Worm (Caenorhabditis elegans) whole organism, L4 larva: ENCODE results near the gene srh-138.

Experiments used
- F49E8.2 ChIP-seq: sonication (generic microtip); optimal IDR thresholded peaks from 2 replicates; lab custom pipeline; 2016; ENCODE audit warnings: missing compliant biosample characterization, mild to moderate bottlenecking, missing genetic modification characterization, borderline replicate concordance
- Y48G9A.11 ChIP-seq: fragments of 200-800 bp; sonication (Bioruptor generic); IDR thresholded peaks from 2 replicates; pipeline ENCODE4 v1.3.6; 2022; ENCODE audit warnings: missing genetic modification reagents, missing genetic modification characterization, missing compliant biosample characterization
- aly-2 ChIP-seq: sonication (generic microtip); optimal IDR thresholded peaks from 2 replicates; lab custom pipeline; 2018; ENCODE audit warnings: missing biosample characterization, missing genetic modification characterization
- ceh-20 ChIP-seq: fragments of 200-800 bp; sonication (Bioruptor generic); IDR thresholded peaks from 2 replicates; pipeline ENCODE4 v1.3.6; 2022; ENCODE audit warnings: missing genetic modification reagents, missing genetic modification characterization, missing compliant biosample characterization
- ceh-44 ChIP-seq: fragments of 200-800 bp; sonication (Bioruptor generic); IDR thresholded peaks from 2 replicates; pipeline ENCODE4 v1.3.6; 2022; ENCODE audit warnings: missing genetic modification reagents, missing genetic modification characterization, missing compliant biosample characterization
- ces-1 ChIP-seq: fragments of 150-350 bp; sonication (generic microtip); optimal IDR thresholded peaks from 4 replicates; lab custom pipeline; 2014; ENCODE audit warnings: missing biosample characterization, missing genetic modification reagents, missing genetic modification characterization
- cey-2 ChIP-seq: sonication (generic microtip); optimal IDR thresholded peaks from 3 replicates; lab custom pipeline; 2017; ENCODE audit warnings: missing genetic modification characterization, mild to moderate bottlenecking, missing compliant biosample characterization, antibody characterized with exemption, borderline replicate concordance; ENCODE audit not compliant: insufficient read depth
- dmd-6 ChIP-seq: fragments of 200-800 bp; sonication (Bioruptor generic); IDR thresholded peaks from 2 replicates; pipeline ENCODE4 v1.3.6; 2022; ENCODE audit warnings: missing genetic modification reagents, missing genetic modification characterization, missing compliant biosample characterization
- duxl-1 ChIP-seq: sonication (generic microtip); optimal IDR thresholded peaks from 2 replicates; lab custom pipeline; 2016; ENCODE audit warnings: mild to moderate bottlenecking, missing genetic modification characterization, moderate library complexity, missing compliant biosample characterization; ENCODE audit not compliant: poor library complexity
- fos-1 ChIP-seq: fragments of 150-350 bp; optimal IDR thresholded peaks from 2 replicates; lab custom pipeline; 2014; ENCODE audit warnings: missing biosample characterization, missing genetic modification characterization
- lin-15B ChIP-seq: fragments of 150-350 bp; sonication (generic microtip); optimal IDR thresholded peaks from 3 replicates; lab custom pipeline; 2014; ENCODE audit warnings: missing biosample characterization, missing genetic modification characterization
- lin-29 ChIP-seq: fragments of 200-800 bp; sonication (Bioruptor generic); IDR thresholded peaks from 2 replicates; pipeline ENCODE4 v1.3.6; 2022; ENCODE audit warnings: missing genetic modification reagents, missing genetic modification characterization, missing compliant biosample characterization
- lir-3 ChIP-seq: sonication (generic microtip); optimal IDR thresholded peaks from 2 replicates; lab custom pipeline; 2016; ENCODE audit warnings: mild to moderate bottlenecking, missing genetic modification characterization, missing compliant biosample characterization
- mxl-3 ChIP-seq: fragments of 200-800 bp; sonication (Bioruptor generic); optimal IDR thresholded peaks from 2 replicates; lab custom pipeline; 2018; ENCODE audit warnings: mild to moderate bottlenecking, missing genetic modification characterization, missing compliant biosample characterization
- nhr-11 ChIP-seq: fragments of 150-350 bp; optimal IDR thresholded peaks from 2 replicates; lab custom pipeline; 2014; ENCODE audit warnings: missing biosample characterization, missing genetic modification characterization
- nhr-111 ChIP-seq: fragments of 200-800 bp; sonication (Bioruptor generic); optimal IDR thresholded peaks from 2 replicates; lab custom pipeline; 2018; ENCODE audit warnings: mild to moderate bottlenecking, missing genetic modification characterization, missing compliant biosample characterization
- nhr-28 ChIP-seq: fragments of 150-350 bp; optimal IDR thresholded peaks from 2 replicates; lab custom pipeline; 2014; ENCODE audit warnings: missing biosample characterization, missing genetic modification characterization
- nhr-41 ChIP-seq: fragments of 200-800 bp; sonication (Bioruptor generic); IDR thresholded peaks from 2 replicates; pipeline ENCODE4 v1.3.6; 2022; ENCODE audit warnings: missing genetic modification reagents, missing genetic modification characterization, missing compliant biosample characterization
- nhr-42 ChIP-seq: fragments of 200-800 bp; sonication (Bioruptor generic); IDR thresholded peaks from 2 replicates; pipeline ENCODE4 v1.3.6; 2022; ENCODE audit warnings: missing genetic modification characterization, missing compliant biosample characterization
- pha-4 ChIP-seq, 2 experiments: fragments of 150-350 bp in 1 of 2; fragments of 200-800 bp in 1 of 2; sonication (Bioruptor generic) in 1 of 2; IDR thresholded peaks in 1 of 2; optimal IDR thresholded peaks in 1 of 2; 2 replicates each; pipeline versions ENCODE4 v1.3.6 to Lab custom; 2014 to 2022; ENCODE audit warnings: missing genetic modification characterization in 2 of 2, missing genetic modification reagents in 2 of 2, missing biosample characterization in 1 of 2, missing compliant biosample characterization in 1 of 2
- set-16 ChIP-seq: fragments of 200-800 bp; sonication (Bioruptor generic); IDR thresholded peaks from 2 replicates; pipeline ENCODE4 v1.3.6; 2022; ENCODE audit warnings: missing genetic modification reagents, missing genetic modification characterization, missing compliant biosample characterization
- spr-1 ChIP-seq: sonication (generic microtip); optimal IDR thresholded peaks from 2 replicates; lab custom pipeline; 2016; ENCODE audit warnings: mild to moderate bottlenecking, missing genetic modification characterization, missing compliant biosample characterization
- spr-3 ChIP-seq: fragments of 200-800 bp; sonication (Bioruptor generic); optimal IDR thresholded peaks from 2 replicates; lab custom pipeline; 2018; ENCODE audit warnings: mild to moderate bottlenecking, missing genetic modification characterization, missing compliant biosample characterization
- unc-130 ChIP-seq: sonication (generic microtip); optimal IDR thresholded peaks from 2 replicates; lab custom pipeline; 2016; ENCODE audit warnings: missing genetic modification reagents, missing genetic modification characterization, missing compliant biosample characterization
- unc-62 ChIP-seq, 3 experiments: fragments of 150-350 bp in 1 of 3; sonication (generic microtip); optimal IDR thresholded peaks in 2 of 3; peaks in 1 of 3; 1 replicate in 1 of 3; 2 replicates in 2 of 3; lab custom pipeline; 2014 to 2017; ENCODE audit warnings: missing biosample characterization in 3 of 3, missing genetic modification characterization in 3 of 3, missing genetic modification reagents in 3 of 3, missing genotype in 1 of 3
- zag-1 ChIP-seq: fragments of 150-350 bp; optimal IDR thresholded peaks from 2 replicates; lab custom pipeline; 2014; ENCODE audit warnings: missing biosample characterization, missing genetic modification characterization
- ztf-11 ChIP-seq: fragments of 150-350 bp; optimal IDR thresholded peaks from 2 replicates; lab custom pipeline; 2014; ENCODE audit warnings: missing biosample characterization, missing genetic modification characterization

srh-138 gene

DNA sequence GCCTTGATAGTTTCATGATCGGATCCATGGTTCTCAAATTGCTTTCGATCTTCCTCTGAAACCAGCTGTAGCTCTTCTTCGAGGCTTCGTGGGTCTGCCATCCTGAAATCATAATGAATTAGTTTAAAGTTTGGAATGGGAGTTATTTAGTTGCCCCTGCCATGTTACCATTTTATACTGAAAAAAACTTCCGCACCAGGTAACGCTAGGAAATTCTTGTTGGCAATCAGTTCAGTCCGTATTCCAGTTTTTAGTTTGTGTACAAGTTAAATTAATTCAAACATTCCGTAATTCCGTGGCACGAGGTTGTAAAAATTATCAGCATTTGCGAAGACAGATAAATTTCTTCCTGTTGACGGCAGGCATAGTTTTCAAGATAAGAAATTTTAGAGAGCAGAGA lies 16.7 kb upstream of the srh-138 start, which contains the start of gene Y32B12A.5:
TSS of gene Y32B12A.5 (minus strand) at position 101 of the 400 bp plus-strand sequence.
- no peak for TF ChIP-seq nhr-41 (GFP tag; lab: Robert Waterston, UW)
- peak; percentile 18; the same call in 1 of the 2 replicates for TF ChIP-seq dmd-6 (GFP tag; lab: Robert Waterston, UW)

DNA sequence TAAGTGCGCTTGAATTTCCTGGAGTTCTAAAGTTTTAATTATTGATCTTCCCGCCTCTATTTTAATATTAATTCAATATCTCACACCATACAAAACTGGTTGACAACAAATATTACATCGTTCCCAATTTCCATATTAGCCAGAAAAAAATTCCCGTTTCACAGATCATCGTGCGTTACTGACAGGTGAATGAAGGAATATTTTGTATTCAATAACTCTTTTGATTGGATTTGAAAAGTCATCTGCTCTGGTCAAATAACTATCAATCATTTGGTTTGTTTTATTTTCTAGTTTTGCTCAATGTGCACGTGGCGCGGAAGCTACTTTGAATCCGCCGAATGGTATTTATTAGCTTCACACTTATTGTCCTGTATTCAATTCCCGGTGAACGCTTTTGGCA lies 12.9 kb upstream of the srh-138 start, which contains the start of gene srh-139:
TSS of gene srh-139 (plus strand) at position 301 of the 400 bp plus-strand sequence.
- no peak for TF ChIP-seq ceh-20 (GFP tag; lab: Robert Waterston, UW)
- TF ChIP-seq ztf-11 = no peak
- TF ChIP-seq Y48G9A.11 (GFP tag; lab: Robert Waterston, UW) = no peak
- no peak for TF ChIP-seq unc-130 (GFP tag; lab: Kevin White, UChicago)
- TF ChIP-seq unc-62 (GFP tag; optimal IDR thresholded peaks at IDR 0.05 in 1 of 2; lab: Kevin White, UChicago) = peak in 1 of 2 experiments; percentile 11
- no peak for TF ChIP-seq unc-62 (tag; optimal IDR thresholded peaks at IDR 0.05; lab: Kevin White, UChicago)

DNA sequence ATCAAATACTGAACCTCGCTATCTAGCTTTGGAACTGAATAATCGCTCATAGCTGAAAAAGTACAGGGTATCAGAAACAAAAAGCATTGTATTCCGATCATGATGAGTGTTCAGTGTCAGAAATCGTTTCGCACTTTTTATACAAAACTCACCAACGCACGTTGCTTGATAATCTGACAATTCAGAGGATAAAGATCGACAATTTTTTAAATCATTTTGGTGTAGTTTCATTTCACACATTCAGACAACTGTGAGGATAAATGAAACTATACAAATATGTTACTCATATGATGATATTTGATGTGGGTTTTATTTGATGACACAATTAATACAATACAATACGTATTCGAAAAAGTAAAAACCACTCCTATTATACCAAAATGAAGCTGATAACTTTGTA lies 12.2 kb upstream of the srh-138 start, which contains the start of gene F57E7.2:
TSS of gene F57E7.2 (minus strand) at position 101 of the 400 bp plus-strand sequence.
- TF ChIP-seq lin-29 (GFP tag; lab: Robert Waterston, UW) (no peak), cey-2 (tag; lab: Kevin White, UChicago) (no peak), nhr-28 (tag; lab: Kevin White, UChicago) (no peak), fos-1 (tag; lab: Kevin White, UChicago) (no peak), unc-130 (GFP tag; lab: Kevin White, UChicago) (no peak), ceh-44 (GFP tag; lab: Robert Waterston, UW) (no peak), F49E8.2 (tag; lab: Kevin White, UChicago) (no peak), pha-4 (GFP tag; IDR thresholded peaks at IDR 0.05; lab: Robert Waterston, UW) (no peak), pha-4 (tag; optimal IDR thresholded peaks at IDR 0.05; lab: Kevin White, UChicago) (no peak), ces-1 (no peak), lir-3 (tag; lab: Kevin White, UChicago) (no peak), lin-15B (tag; lab: Kevin White, UChicago) (no peak), duxl-1 (tag; lab: Kevin White, UChicago) (no peak), mxl-3 (GFP tag; lab: Kevin White, UChicago) (no peak), aly-2 (tag; lab: Kevin White, UChicago) (no peak), spr-3 (no peak)

DNA sequence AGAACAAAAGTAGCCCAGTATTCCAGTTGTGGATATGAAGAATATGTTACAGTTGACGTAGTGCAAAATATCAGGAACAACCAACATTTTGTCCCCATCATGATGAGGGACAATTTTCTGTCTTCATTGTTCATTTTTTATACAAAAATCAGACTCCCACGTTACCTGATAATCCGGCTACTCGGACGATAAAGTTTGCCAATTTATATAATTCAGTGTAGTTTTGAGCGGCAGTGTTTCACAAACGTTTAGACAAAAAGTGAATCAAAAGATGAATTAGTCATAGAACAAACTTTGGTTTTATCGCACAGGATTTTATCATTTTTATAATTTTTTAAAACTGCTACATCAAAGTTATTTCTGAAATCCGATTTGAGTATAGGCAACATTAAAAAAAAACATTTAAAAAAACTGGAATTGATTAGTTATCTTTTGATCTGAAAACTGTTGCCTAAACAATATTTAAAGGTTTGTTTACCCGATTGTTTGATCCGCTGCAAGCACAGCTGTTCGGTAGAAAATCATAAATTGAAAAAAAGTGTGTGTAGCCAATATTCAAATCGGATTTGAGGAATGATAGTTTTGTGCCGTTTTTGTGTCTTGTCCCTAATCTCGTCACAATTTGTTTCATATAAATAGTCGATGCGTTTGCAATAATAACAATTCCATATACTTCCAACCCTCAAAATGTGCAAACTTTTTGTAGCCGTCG lies 10.3 kb upstream of the srh-138 start, which contains the start of the genes F57E7.4 and spig-6:
TSS of gene F57E7.4 (minus strand) at position 101 of the 712 bp plus-strand sequence.
TSS of gene spig-6 (plus strand) at position 662 of the 712 bp plus-strand sequence.
- TF ChIP-seq set-16 (GFP tag; lab: Robert Waterston, UW) (no peak), nhr-42 (GFP tag; lab: Robert Waterston, UW) (no peak), unc-62 (GFP tag; optimal IDR thresholded peaks at IDR 0.05 in 1 of 2; lab: Kevin White, UChicago) (peak in 1 of 2 experiments; percentile 68), unc-62 (tag; optimal IDR thresholded peaks at IDR 0.05; lab: Kevin White, UChicago) (no peak), nhr-41 (GFP tag; lab: Robert Waterston, UW) (no peak), zag-1 (tag; lab: Kevin White, UChicago) (no peak)
- TF ChIP-seq, all 104 proteins: peak for 1

DNA sequence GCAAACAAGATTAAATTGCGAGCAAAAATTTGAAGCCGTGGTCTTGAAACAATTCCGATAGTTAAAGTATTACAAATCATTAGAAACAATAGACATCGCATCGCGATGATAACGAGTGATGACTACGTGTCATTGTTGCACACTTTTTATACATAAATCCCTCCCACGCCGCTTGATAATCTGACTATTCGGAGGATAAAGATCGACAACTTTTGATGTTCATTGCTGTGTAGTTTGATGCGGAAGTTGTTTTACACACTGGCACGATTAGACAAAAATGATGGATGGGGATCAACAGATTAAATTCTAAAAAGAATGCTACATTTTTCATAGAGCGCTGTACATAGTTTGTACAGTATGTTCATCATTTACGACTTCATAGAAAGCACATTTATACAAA lies 8.5 kb upstream of the srh-138 start, which contains the start of gene T08G3.11:
TSS of gene T08G3.11 (minus strand) at position 101 of the 400 bp plus-strand sequence.
- TF ChIP-seq unc-62 (GFP tag; optimal IDR thresholded peaks at IDR 0.05 in 1 of 2; lab: Kevin White, UChicago) (peak in 1 of 2 experiments; percentile 67), unc-62 (tag; optimal IDR thresholded peaks at IDR 0.05; lab: Kevin White, UChicago) (no peak), nhr-111 (GFP tag; lab: Kevin White, UChicago) (no peak), lir-3 (tag; lab: Kevin White, UChicago) (no peak), spr-1 (tag; lab: Kevin White, UChicago) (no peak), nhr-11 (tag; lab: Kevin White, UChicago) (no peak)
